Worm (Caenorhabditis elegans) whole organism, L3 larva: Measurements from ENCODE around the gene Y6E2A.5.
"Not testable (repeated sequence)": the region's sequence is repeated elsewhere in the genome, so short reads cannot be mapped to it uniquely, and the experiment has no call there.

Experiments used
- ZK546.5 ChIP-seq: sonication (generic microtip); optimal IDR thresholded peaks from 2 replicates; lab custom pipeline; 2017; ENCODE audit warnings: missing biosample characterization, missing genetic modification characterization
- aly-2 ChIP-seq: fragments of 150-350 bp; optimal IDR thresholded peaks from 2 replicates; lab custom pipeline; 2014; ENCODE audit warnings: missing biosample characterization, missing genetic modification characterization
- ama-1 ChIP-seq: fragments of 150-350 bp; optimal IDR thresholded peaks from 2 replicates; lab custom pipeline; 2018
- ceh-28 ChIP-seq: fragments of 150-350 bp; optimal IDR thresholded peaks from 2 replicates; lab custom pipeline; 2014; ENCODE audit warnings: missing biosample characterization, missing genetic modification reagents, missing genetic modification characterization
- ceh-82 ChIP-seq: fragments of 150-350 bp; optimal IDR thresholded peaks from 2 replicates; lab custom pipeline; 2014; ENCODE audit warnings: missing biosample characterization, missing genetic modification characterization
- ceh-9 ChIP-seq: sonication (generic microtip); optimal IDR thresholded peaks from 2 replicates; lab custom pipeline; 2018; ENCODE audit warnings: missing biosample characterization, missing genetic modification characterization
- elt-1 ChIP-seq: fragments of 150-350 bp; optimal IDR thresholded peaks from 2 replicates; lab custom pipeline; 2014; ENCODE audit warnings: missing biosample characterization, missing genetic modification characterization
- elt-2 ChIP-seq: sonication (generic microtip); optimal IDR thresholded peaks from 2 replicates; lab custom pipeline; 2016; ENCODE audit warnings: missing genetic modification reagents, mild to moderate bottlenecking, missing genetic modification characterization, missing compliant biosample characterization
- elt-3 ChIP-seq, 3 experiments: fragments of 150-350 bp in 1 of 3; sonication (generic microtip) in 2 of 3; optimal IDR thresholded peaks; 2 replicates in 2 of 3; 4 replicates in 1 of 3; lab custom pipeline; 2014 to 2017; ENCODE audit warnings: missing biosample characterization in 3 of 3, missing genetic modification characterization in 3 of 3
- fkh-10 ChIP-seq: sonication (generic microtip); optimal IDR thresholded peaks from 2 replicates; lab custom pipeline; 2017; ENCODE audit warnings: missing biosample characterization, missing genetic modification reagents, missing genetic modification characterization
- fkh-2 ChIP-seq: fragments of 150-350 bp; optimal IDR thresholded peaks from 2 replicates; lab custom pipeline; 2014; ENCODE audit warnings: missing biosample characterization, missing genetic modification reagents, missing genetic modification characterization
- hmg-11 ChIP-seq: sonication (generic microtip); optimal IDR thresholded peaks from 2 replicates; lab custom pipeline; 2016; ENCODE audit warnings: missing genetic modification characterization, missing compliant biosample characterization
- jun-1 ChIP-seq: fragments of 150-350 bp; optimal IDR thresholded peaks from 2 replicates; lab custom pipeline; 2014; ENCODE audit warnings: missing biosample characterization, missing genetic modification reagents, missing genetic modification characterization
- lsy-12 ChIP-seq: sonication (generic microtip); optimal IDR thresholded peaks from 2 replicates; lab custom pipeline; 2016; ENCODE audit warnings: mild to moderate bottlenecking, missing genetic modification characterization, missing compliant biosample characterization
- mdl-1 ChIP-seq: fragments of 150-350 bp; optimal IDR thresholded peaks from 2 replicates; lab custom pipeline; 2014; ENCODE audit warnings: missing biosample characterization, missing genetic modification characterization
- nhr-11 ChIP-seq: fragments of 150-350 bp; optimal IDR thresholded peaks from 2 replicates; lab custom pipeline; 2014; ENCODE audit warnings: missing biosample characterization, missing genetic modification characterization
- nhr-12 ChIP-seq: fragments of 150-350 bp; optimal IDR thresholded peaks from 2 replicates; lab custom pipeline; 2014; ENCODE audit warnings: missing biosample characterization, missing genetic modification characterization
- nhr-23 ChIP-seq: fragments of 150-350 bp; optimal IDR thresholded peaks from 2 replicates; lab custom pipeline; 2014; ENCODE audit warnings: missing biosample characterization, missing genetic modification reagents, missing genetic modification characterization
- nhr-28 ChIP-seq: fragments of 150-350 bp; optimal IDR thresholded peaks from 2 replicates; lab custom pipeline; 2014; ENCODE audit warnings: missing biosample characterization, missing genetic modification characterization
- nhr-67 ChIP-seq: fragments of 150-350 bp; optimal IDR thresholded peaks from 2 replicates; lab custom pipeline; 2014; ENCODE audit warnings: missing biosample characterization, missing genetic modification characterization
- pha-4 ChIP-seq: fragments of 150-350 bp; optimal IDR thresholded peaks from 2 replicates; lab custom pipeline; 2014; ENCODE audit warnings: missing biosample characterization, missing genetic modification reagents, missing genetic modification characterization
- pqm-1 ChIP-seq: fragments of 150-350 bp; optimal IDR thresholded peaks from 2 replicates; lab custom pipeline; 2017; ENCODE audit warnings: missing biosample characterization, missing genetic modification characterization, inconsistent platforms
- sea-2 ChIP-seq: fragments of 150-350 bp; sonication (generic microtip); optimal IDR thresholded peaks from 4 replicates; lab custom pipeline; 2014; ENCODE audit warnings: missing biosample characterization, missing genetic modification reagents, missing genetic modification characterization
- unc-62 ChIP-seq: fragments of 150-350 bp; sonication (generic microtip); optimal IDR thresholded peaks from 4 replicates; lab custom pipeline; 2014; ENCODE audit warnings: missing biosample characterization, missing genetic modification reagents, missing genetic modification characterization
- zag-1 ChIP-seq: fragments of 150-350 bp; optimal IDR thresholded peaks from 2 replicates; lab custom pipeline; 2014; ENCODE audit warnings: missing biosample characterization, missing genetic modification characterization
- ztf-4 ChIP-seq: fragments of 150-350 bp; optimal IDR thresholded peaks from 2 replicates; lab custom pipeline; 2014; ENCODE audit warnings: missing biosample characterization, missing genetic modification characterization

The Y6E2A.5 gene

DNA sequence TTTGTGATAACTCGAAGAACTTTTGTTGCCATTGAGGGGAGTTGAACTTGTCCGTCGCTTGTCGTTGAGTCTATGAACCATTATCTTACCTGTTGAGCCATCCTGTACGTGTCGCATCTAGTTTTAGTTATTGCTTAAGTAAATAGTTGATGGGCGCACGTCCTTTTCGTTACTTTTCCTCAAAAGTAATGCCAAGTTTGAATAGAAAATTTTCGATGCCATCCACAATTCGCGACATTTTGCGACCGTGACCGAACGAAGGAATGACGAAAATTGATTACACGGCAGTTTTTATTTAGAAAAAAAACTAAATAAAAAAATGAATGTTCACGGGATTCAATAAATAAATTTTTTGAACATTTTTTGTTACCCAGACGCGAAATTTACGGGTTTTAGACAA is 50.3 kb downstream of the Y6E2A.5 start, which contains the start of gene F53E4.1:
TSS of gene F53E4.1 (minus strand) at position 101 of the 400 bp plus-strand sequence.
- TF ChIP-seq ceh-9 (tag; lab: Kevin White, UChicago); pqm-1 (tag; lab: Kevin White, UChicago); jun-1: not testable (repeated sequence)

DNA sequence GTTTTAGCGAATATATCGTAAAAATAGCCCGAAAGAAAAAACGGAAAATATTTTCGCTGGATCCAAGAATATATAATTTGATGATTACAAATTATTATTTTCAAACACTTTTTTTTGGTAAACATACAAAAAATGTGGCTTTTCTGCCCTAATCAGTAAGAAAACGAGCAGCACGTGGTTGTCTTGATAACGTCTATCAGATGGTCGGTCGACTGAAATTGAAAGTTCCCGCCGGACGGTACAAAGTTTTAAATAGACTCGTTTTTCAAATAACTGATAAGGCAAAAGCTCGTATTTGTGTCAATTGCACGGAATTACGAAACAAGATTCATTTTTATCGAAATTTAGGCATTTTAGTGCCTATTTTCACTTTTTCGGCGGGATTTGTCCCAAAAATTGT is 51.7 kb downstream of the Y6E2A.5 start:
- no peak for TF ChIP-seq nhr-67 (tag; lab: Kevin White, UChicago)
- no peak for TF ChIP-seq ceh-28 (tag; lab: Kevin White, UChicago)
- no peak for TF ChIP-seq fkh-10 (GFP tag; lab: Kevin White, UChicago)
- no peak for TF ChIP-seq ZK546.5 (tag; lab: Kevin White, UChicago)
- no peak for TF ChIP-seq nhr-11 (tag; lab: Kevin White, UChicago)
- no peak for TF ChIP-seq unc-62 (GFP tag; lab: Kevin White, UChicago)
- peak; percentile 98 for TF ChIP-seq pqm-1 (tag; lab: Kevin White, UChicago)
- no peak for TF ChIP-seq ceh-9 (tag; lab: Kevin White, UChicago)
- TF ChIP-seq zag-1 (tag; lab: Kevin White, UChicago), result no peak
- TF ChIP-seq elt-3 (tag; optimal IDR thresholded peaks at IDR 0.05; lab: Kevin White, UChicago), result no peak
- no peak for TF ChIP-seq hmg-11
- TF ChIP-seq nhr-23 (tag; lab: Kevin White, UChicago), result no peak
- TF ChIP-seq jun-1, result peak; percentile 64
- TF ChIP-seq nhr-12 (tag; lab: Kevin White, UChicago), result no peak
- no peak for TF ChIP-seq lsy-12 (tag; lab: Kevin White, UChicago)
- no peak for TF ChIP-seq nhr-28 (tag; lab: Kevin White, UChicago)
- no peak for TF ChIP-seq ceh-82
- TF ChIP-seq elt-2 (tag; lab: Kevin White, UChicago), result peak; percentile 99
- no peak for TF ChIP-seq ama-1 (lab: Kevin White, UChicago)
- no peak for TF ChIP-seq mdl-1 (tag; lab: Kevin White, UChicago)
- TF ChIP-seq aly-2 (tag; lab: Kevin White, UChicago), result no peak
- TF ChIP-seq pha-4 (tag; lab: Kevin White, UChicago), result peak; percentile 79
- no peak for TF ChIP-seq ztf-4
- TF ChIP-seq sea-2 (GFP tag; lab: Kevin White, UChicago), result no peak
- no peak for TF ChIP-seq fkh-2 (tag; lab: Kevin White, UChicago)
- TF ChIP-seq elt-1 (tag; lab: Kevin White, UChicago), result no peak
